Fruit fly (Drosophila melanogaster): ENCODE data around the gene snRNP-U1-C.

The snRNP-U1-C gene

DNA sequence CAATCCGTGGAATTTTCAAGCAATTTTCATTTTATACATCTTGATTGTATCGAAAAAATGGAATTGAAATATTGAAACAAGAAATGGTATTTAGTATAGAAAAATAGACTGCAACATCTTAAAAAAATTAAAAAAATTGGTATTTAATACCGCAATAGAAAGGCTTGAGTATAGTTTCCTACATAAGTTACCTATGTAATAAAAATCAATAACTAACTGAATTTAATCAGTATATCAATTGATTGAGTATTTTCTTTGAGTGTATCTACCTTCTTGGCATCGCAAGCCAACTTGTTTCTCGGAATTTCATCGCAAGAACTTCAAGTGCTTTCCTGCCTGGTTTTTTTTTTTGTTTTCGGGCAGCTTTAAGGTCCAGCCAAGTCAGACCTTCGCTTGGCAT, 7.1 kb upstream of the snRNP-U1-C start (continued):
- TF ChIP-seq dmrt11E (tag; optimal IDR thresholded peaks at IDR 0.05) (peak; percentile 50), lbe (GFP tag; optimal IDR thresholded peaks at IDR 0.05) (peak; percentile 18), CoRest (tag; optimal IDR thresholded peaks at IDR 0.05) (peak; percentile 28), chm (GFP tag; IDR thresholded peaks at IDR 0.05) (no peak), prd (optimal IDR thresholded peaks at IDR 0.05) (no peak), prd (GFP tag; IDR thresholded peaks at IDR 0.05) (peak; percentile 30; the same call in 1 of the 3 replicates), ERR (GFP tag; optimal IDR thresholded peaks at IDR 0.05) (no peak), Hr78 (GFP tag; optimal IDR thresholded peaks at IDR 0.05) (no peak), CG1647 (GFP tag; optimal IDR thresholded peaks at IDR 0.05) (no peak), CG17829 (tag; optimal IDR thresholded peaks at IDR 0.05) (no peak), lilli (GFP tag; optimal IDR thresholded peaks at IDR 0.05) (no peak), CG17361 (GFP tag; IDR thresholded peaks at IDR 0.05) (no peak), H15 (GFP tag; IDR thresholded peaks at IDR 0.05) (no peak), vnd (GFP tag; IDR thresholded peaks at IDR 0.05; ENCODE audit: partially characterized antibody) (no peak), Awh (GFP tag; IDR thresholded peaks at IDR 0.05) (no peak), Ets65A (GFP tag) (no peak), CG11398 (GFP tag; optimal IDR thresholded peaks at IDR 0.05) (no peak), gsb (GFP tag; IDR thresholded peaks at IDR 0.05) (no peak), CG16863 (GFP tag; optimal IDR thresholded peaks at IDR 0.05) (no peak), Adf1 (GFP tag; IDR thresholded peaks at IDR 0.05) (no peak), dpn (GFP tag; optimal IDR thresholded peaks at IDR 0.05) (no peak), CG4404 (GFP tag; IDR thresholded peaks at IDR 0.05) (no peak), esg (GFP tag; conservative IDR thresholded peaks at IDR 0.05) (no peak), Abd-B (GFP tag; optimal IDR thresholded peaks at IDR 0.05) (no peak), knrl (GFP tag; IDR thresholded peaks at IDR 0.05; ENCODE audit: partially characterized antibody) (no peak), PHDP (tag; optimal IDR thresholded peaks at IDR 0.05) (peak; percentile 21), CG4328 (GFP tag; optimal IDR thresholded peaks at IDR 0.05) (no peak), MTF-1 (GFP tag; optimal IDR thresholded peaks at IDR 0.05; ENCODE audit: borderline replicate concordance) (no peak), CG12391 (tag; optimal IDR thresholded peaks at IDR 0.05) (peak; percentile 20), Mad (GFP tag; optimal IDR thresholded peaks at IDR 0.05) (no peak), sim (GFP tag; IDR thresholded peaks at IDR 0.05) (no peak), MBD-R2 (GFP tag; IDR thresholded peaks at IDR 0.05) (no peak), CG10274 (GFP tag; optimal IDR thresholded peaks at IDR 0.05) (no peak), CG3726 (GFP tag; IDR thresholded peaks at IDR 0.05) (no peak), CG7963 (GFP tag; IDR thresholded peaks at IDR 0.05; ENCODE audit: partially characterized antibody) (no peak), NK7.1 (GFP tag; optimal IDR thresholded peaks at IDR 0.05) (no peak), CG17802 (tag; optimal IDR thresholded peaks at IDR 0.05) (no peak), Hey (tag; optimal IDR thresholded peaks at IDR 0.05) (no peak), CHES-1-like (GFP tag; optimal IDR thresholded peaks at IDR 0.05) (no peak), Camta (GFP tag; optimal IDR thresholded peaks at IDR 0.05) (no peak), Spps (tag; optimal IDR thresholded peaks at IDR 0.05) (no peak), CG18764 (GFP tag; optimal IDR thresholded peaks at IDR 0.05) (no peak), crc (GFP tag; optimal IDR thresholded peaks at IDR 0.05) (no peak), CG7786 (GFP tag; optimal IDR thresholded peaks at IDR 0.05) (no peak), abd-A (tag; optimal IDR thresholded peaks at IDR 0.05) (no peak), CG14965 (GFP tag; optimal IDR thresholded peaks at IDR 0.05; ENCODE audit: borderline replicate concordance) (no peak), fu2 (GFP tag; optimal IDR thresholded peaks at IDR 0.05) (no peak), dysf (GFP tag; IDR thresholded peaks at IDR 0.05) (no peak), org-1 (GFP tag; optimal IDR thresholded peaks at IDR 0.05) (no peak), sug (tag; optimal IDR thresholded peaks at IDR 0.05) (no peak), Mes4 (GFP tag; optimal IDR thresholded peaks at IDR 0.05) (no peak), CG32532 (GFP tag; IDR thresholded peaks at IDR 0.05) (no peak), CG9797 (GFP tag; optimal IDR thresholded peaks at IDR 0.05) (no peak)

Data from whole organism, embryonic.